Fruit fly (Drosophila melanogaster) whole organism, adult: ENCODE measurements around the gene tai.

ENCODE experiments used
- CG12768 ChIP-seq: fragments of 200-800 bp; sonication (Bioruptor generic); optimal IDR thresholded peaks from 2 replicates; lab custom pipeline; 2017; ENCODE audit warnings: missing biosample characterization, missing genetic modification characterization, mild to moderate bottlenecking, moderate library complexity, missing genetic modification reagents
- CG14711 ChIP-seq: fragments of 200-800 bp; sonication (Bioruptor generic); optimal IDR thresholded peaks from 2 replicates; lab custom pipeline; 2018; ENCODE audit warnings: missing biosample characterization, mild to moderate bottlenecking, missing genetic modification characterization, moderate library complexity
- CG1620 ChIP-seq: fragments of 200-800 bp; sonication (Bioruptor generic); optimal IDR thresholded peaks from 2 replicates; lab custom pipeline; 2016; ENCODE audit warnings: missing biosample characterization, missing genetic modification characterization
- CG33017 ChIP-seq: fragments of 200-800 bp; sonication (Bioruptor generic); optimal IDR thresholded peaks from 2 replicates; lab custom pipeline; 2018; ENCODE audit warnings: missing biosample characterization, mild to moderate bottlenecking, missing genetic modification characterization, moderate library complexity
- CG5204 ChIP-seq: fragments of 200-800 bp; sonication (Bioruptor generic); optimal IDR thresholded peaks from 2 replicates; lab custom pipeline; 2016; ENCODE audit warnings: missing biosample characterization, missing genetic modification characterization
- Crg-1 ChIP-seq: fragments of 200-800 bp; sonication (Bioruptor generic); optimal IDR thresholded peaks from 2 replicates; lab custom pipeline; 2016; ENCODE audit warnings: missing biosample characterization, missing genetic modification characterization
- Hr96 ChIP-seq: fragments of 200-800 bp; sonication (Bioruptor generic); optimal IDR thresholded peaks from 2 replicates; lab custom pipeline; 2016; ENCODE audit warnings: missing biosample characterization, missing genetic modification characterization
- bab1 ChIP-seq: fragments of 200-800 bp; sonication (Bioruptor generic); optimal IDR thresholded peaks from 3 replicates; lab custom pipeline; 2019; ENCODE audit warnings: missing biosample characterization, mild to moderate bottlenecking, missing genetic modification characterization, moderate library complexity
- cic ChIP-seq: fragments of 200-800 bp; sonication (Bioruptor generic); optimal IDR thresholded peaks from 2 replicates; lab custom pipeline; 2017; ENCODE audit warnings: missing biosample characterization, mild to moderate bottlenecking, missing genetic modification characterization, moderate library complexity
- kay ChIP-seq: fragments of 200-800 bp; sonication (Bioruptor generic); peaks from one replicate; lab custom pipeline; 2016; ENCODE audit warnings: missing biosample characterization, missing genetic modification characterization, borderline replicate concordance
- pad ChIP-seq: fragments of 200-800 bp; sonication (Bioruptor generic); optimal IDR thresholded peaks from 3 replicates; lab custom pipeline; 2017; ENCODE audit warnings: missing biosample characterization, missing genetic modification characterization, mild to moderate bottlenecking, moderate library complexity, missing genetic modification reagents

- no peak for TF ChIP-seq CG1620 (GFP tag; lab: Kevin White, UChicago)
- no peak for TF ChIP-seq Hr96 (GFP tag; lab: Kevin White, UChicago)
- TF ChIP-seq CG5204 (GFP tag; lab: Kevin White, UChicago) = no peak
- no peak for TF ChIP-seq CG33017 (tag; lab: Kevin White, UChicago)
- TF ChIP-seq CG12768 (GFP tag; lab: Kevin White, UChicago) = no peak
- TF ChIP-seq CG14711 = no peak
- TF ChIP-seq Crg-1 (GFP tag; lab: Kevin White, UChicago) = no peak
- TF ChIP-seq cic (GFP tag; lab: Kevin White, UChicago) = no peak
- no peak for TF ChIP-seq kay (GFP tag; lab: Kevin White, UChicago)
- no peak for TF ChIP-seq bab1
- TF ChIP-seq pad (GFP tag; lab: Kevin White, UChicago) = no peak
These were observed 105.5 kb downstream of the tai start for dm6 chr2L:9272107-9272506.
